Fruit fly (Drosophila melanogaster): ENCODE data around the gene CG13895.

Gene CG13895

dm6 chr3L:729345-729744, 21.3 kb upstream of the CG13895 start (continued):
- TF ChIP-seq salr (GFP tag; optimal IDR thresholded peaks at IDR 0.05) (no peak), acj6 (GFP tag; optimal IDR thresholded peaks at IDR 0.05) (peak; percentile 16), topi (GFP tag; optimal IDR thresholded peaks at IDR 0.05) (peak; percentile 49), CG32006 (GFP tag; optimal IDR thresholded peaks at IDR 0.05) (no peak), Blimp-1 (GFP tag; optimal IDR thresholded peaks at IDR 0.05) (no peak), CG10669 (GFP tag; optimal IDR thresholded peaks at IDR 0.05) (no peak), Eip93F (GFP tag; optimal IDR thresholded peaks at IDR 0.05) (peak; percentile 66), Met (GFP tag; optimal IDR thresholded peaks at IDR 0.05) (peak; percentile 77), Ets96B (tag; optimal IDR thresholded peaks at IDR 0.05) (no peak), achi (GFP tag; optimal IDR thresholded peaks at IDR 0.05) (no peak), Hr38 (GFP tag; optimal IDR thresholded peaks at IDR 0.05) (no peak), Hr39 (GFP tag; optimal IDR thresholded peaks at IDR 0.05) (peak; percentile 53), Sox14 (GFP tag; optimal IDR thresholded peaks at IDR 0.05) (peak; percentile 17), lz (GFP tag; optimal IDR thresholded peaks at IDR 0.05) (peak; percentile 55), vri (GFP tag; optimal IDR thresholded peaks at IDR 0.05) (peak; percentile 11), eg (GFP tag; IDR thresholded peaks at IDR 0.05) (no peak), CG15336 (GFP tag; IDR thresholded peaks at IDR 0.05) (no peak), CG31627 (GFP tag; optimal IDR thresholded peaks at IDR 0.05) (peak; percentile 51), fkh (GFP tag; optimal IDR thresholded peaks at IDR 0.05) (no peak), Sox15 (GFP tag; optimal IDR thresholded peaks at IDR 0.05) (no peak), OdsH (GFP tag; optimal IDR thresholded peaks at IDR 0.05) (peak; percentile 19), svp (GFP tag) (peak; percentile 86), CG8319 (GFP tag; optimal IDR thresholded peaks at IDR 0.05) (no peak), dsx (GFP tag; optimal IDR thresholded peaks at IDR 0.05; ENCODE audit: poor library complexity, severe bottlenecking) (no peak), Smox (GFP tag; optimal IDR thresholded peaks at IDR 0.05) (peak; percentile 56), spab (GFP tag; optimal IDR thresholded peaks at IDR 0.05) (peak; percentile 6), CG6276 (GFP tag; optimal IDR thresholded peaks at IDR 0.05) (no peak), Eip75B (GFP tag; optimal IDR thresholded peaks at IDR 0.05) (peak; percentile 51)

dm6 chr3L:728579-728978, 20.6 kb upstream of the CG13895 start:
- TF ChIP-seq Sox14 (GFP tag; optimal IDR thresholded peaks at IDR 0.05) (peak; percentile 27), Gug (GFP tag; IDR thresholded peaks at IDR 0.05) (no peak), vri (GFP tag; optimal IDR thresholded peaks at IDR 0.05) (no peak), Hr39 (GFP tag; optimal IDR thresholded peaks at IDR 0.05) (peak; percentile 42), CG6808 (GFP tag; optimal IDR thresholded peaks at IDR 0.05) (no peak), esn (GFP tag; optimal IDR thresholded peaks at IDR 0.05) (peak; percentile 54), CG8319 (GFP tag; optimal IDR thresholded peaks at IDR 0.05) (no peak), dac (GFP tag; optimal IDR thresholded peaks at IDR 0.05) (no peak), achi (GFP tag; optimal IDR thresholded peaks at IDR 0.05) (no peak), eg (GFP tag; IDR thresholded peaks at IDR 0.05) (no peak), Lpt (GFP tag; optimal IDR thresholded peaks at IDR 0.05) (no peak), fd85E (GFP tag; optimal IDR thresholded peaks at IDR 0.05) (no peak), CG31627 (GFP tag; optimal IDR thresholded peaks at IDR 0.05) (peak; percentile 50), CG8632 (GFP tag; optimal IDR thresholded peaks at IDR 0.05) (no peak), spab (GFP tag; optimal IDR thresholded peaks at IDR 0.05) (no peak), CG3919 (GFP tag; optimal IDR thresholded peaks at IDR 0.05) (no peak), CG8119 (GFP tag; IDR thresholded peaks at IDR 0.05) (no peak), OdsH (GFP tag; optimal IDR thresholded peaks at IDR 0.05) (no peak), CG34406 (GFP tag; optimal IDR thresholded peaks at IDR 0.05) (no peak), CG32006 (GFP tag; optimal IDR thresholded peaks at IDR 0.05) (no peak), CG16779 (tag; optimal IDR thresholded peaks at IDR 0.05) (no peak), Smox (GFP tag; optimal IDR thresholded peaks at IDR 0.05) (peak; percentile 56), CG6792 (GFP tag; optimal IDR thresholded peaks at IDR 0.05) (no peak), net (GFP tag; optimal IDR thresholded peaks at IDR 0.05) (no peak), Hr38 (GFP tag; optimal IDR thresholded peaks at IDR 0.05) (no peak), pdm3 (GFP tag; optimal IDR thresholded peaks at IDR 0.05) (no peak), CG11762 (GFP tag; optimal IDR thresholded peaks at IDR 0.05; ENCODE audit: insufficient read depth) (no peak), salr (GFP tag; optimal IDR thresholded peaks at IDR 0.05) (no peak), CG15336 (GFP tag; IDR thresholded peaks at IDR 0.05) (no peak), Eip75B (GFP tag; optimal IDR thresholded peaks at IDR 0.05) (no peak), ss (GFP tag; optimal IDR thresholded peaks at IDR 0.05) (no peak), fd59A (GFP tag; optimal IDR thresholded peaks at IDR 0.05) (no peak), svp (GFP tag) (peak; percentile 84), CG3032 (tag; optimal IDR thresholded peaks at IDR 0.05) (no peak), CG7368 (GFP tag; optimal IDR thresholded peaks at IDR 0.05) (no peak), CG10669 (GFP tag; optimal IDR thresholded peaks at IDR 0.05) (no peak), Eip93F (GFP tag; optimal IDR thresholded peaks at IDR 0.05) (no peak), CG6163 (GFP tag; IDR thresholded peaks at IDR 0.05) (no peak), Eip78C (GFP tag) (peak; percentile 57)
